Worm (Caenorhabditis elegans) whole organism, mixed stage, embryonic: Measurements from ENCODE around the gene ndc-80.

Experiments
- blmp-1 ChIP-seq: fragments of 150-350 bp; optimal IDR thresholded peaks from 2 replicates; lab custom pipeline; 2014; ENCODE audit warnings: missing biosample characterization, missing genetic modification characterization
- ceh-39 ChIP-seq: fragments of 150-350 bp; optimal IDR thresholded peaks from 2 replicates; lab custom pipeline; 2014; ENCODE audit warnings: missing biosample characterization, missing genetic modification characterization
- elt-1 ChIP-seq: sonication (generic microtip); optimal IDR thresholded peaks from 2 replicates; lab custom pipeline; 2017; ENCODE audit warnings: missing genetic modification characterization, mild to moderate bottlenecking, missing compliant biosample characterization, antibody characterized with exemption, moderate library complexity, borderline replicate concordance; ENCODE audit not compliant: insufficient read depth
- elt-3 ChIP-seq: fragments of 150-350 bp; optimal IDR thresholded peaks from 2 replicates; lab custom pipeline; 2014; ENCODE audit warnings: missing biosample characterization, missing genetic modification characterization
- lsy-2 ChIP-seq: fragments of 150-350 bp; optimal IDR thresholded peaks from 2 replicates; lab custom pipeline; 2014; ENCODE audit warnings: missing biosample characterization, missing genetic modification characterization
- mab-5 ChIP-seq: fragments of 150-350 bp; optimal IDR thresholded peaks from 2 replicates; lab custom pipeline; 2014; ENCODE audit warnings: missing biosample characterization, missing genetic modification characterization
- nhr-237 ChIP-seq: fragments of 150-350 bp; optimal IDR thresholded peaks from 2 replicates; lab custom pipeline; 2014; ENCODE audit warnings: missing biosample characterization, missing genetic modification characterization
- nhr-28 ChIP-seq: fragments of 150-350 bp; optimal IDR thresholded peaks from 2 replicates; lab custom pipeline; 2014; ENCODE audit warnings: missing biosample characterization, missing genetic modification characterization
- sptf-1 ChIP-seq: sonication (generic microtip); optimal IDR thresholded peaks from 2 replicates; lab custom pipeline; 2017; ENCODE audit warnings: mild to moderate bottlenecking, missing genetic modification characterization, moderate library complexity, missing compliant biosample characterization
- unc-62 ChIP-seq: fragments of 150-350 bp; optimal IDR thresholded peaks from 2 replicates; lab custom pipeline; 2014; ENCODE audit warnings: missing biosample characterization, missing genetic modification reagents, missing genetic modification characterization

ce11 chrIV:10065159-10065558 lies 20.8 kb upstream of the ndc-80 start:
- TF ChIP-seq elt-1 (tag; lab: Kevin White, UChicago) (no peak), unc-62 (GFP tag; lab: Kevin White, UChicago) (peak; percentile 98), nhr-28 (tag; lab: Kevin White, UChicago) (no peak), sptf-1 (tag; lab: Kevin White, UChicago) (no peak), nhr-237 (tag; lab: Kevin White, UChicago) (no peak), elt-3 (tag; lab: Kevin White, UChicago) (no peak), blmp-1 (tag; lab: Kevin White, UChicago) (no peak), lsy-2 (tag; lab: Kevin White, UChicago) (no peak), ceh-39 (tag; lab: Kevin White, UChicago) (no peak), mab-5 (tag; lab: Kevin White, UChicago) (no peak)
